Fruit fly (Drosophila melanogaster) whole organism, embryonic: ENCODE data around the gene CG31752.

Experiments used
- Aef1 ChIP-seq: fragments of 200-800 bp; sonication (Bioruptor generic); IDR thresholded peaks from 3 replicates; pipeline ENCODE4 v1.3.6; 2022; ENCODE audit warnings: missing biosample characterization, missing genetic modification characterization
- CG1024 ChIP-seq: fragments of 200-800 bp; sonication (Bioruptor generic); IDR thresholded peaks from 2 replicates; pipeline ENCODE4 v1.3.6; 2022; ENCODE audit warnings: missing biosample characterization, missing genetic modification characterization
- CG10462 ChIP-seq: fragments of 200-800 bp; sonication (Bioruptor generic); optimal IDR thresholded peaks from 2 replicates; lab custom pipeline; 2016; ENCODE audit warnings: missing biosample characterization, missing genetic modification characterization
- CG10543 ChIP-seq: fragments of 200-800 bp; sonication (Bioruptor generic); optimal IDR thresholded peaks from 3 replicates; lab custom pipeline; 2017; ENCODE audit warnings: missing biosample characterization, mild to moderate bottlenecking, missing genetic modification characterization, moderate library complexity
- CG11560 ChIP-seq: fragments of 200-800 bp; sonication (Bioruptor generic); IDR thresholded peaks from 3 replicates; pipeline ENCODE4 v1.3.6; 2022; ENCODE audit warnings: missing biosample characterization, missing genetic modification characterization
- CG12219 ChIP-seq: fragments of 200-800 bp; sonication (Bioruptor generic); optimal IDR thresholded peaks from 3 replicates; lab custom pipeline; 2018; ENCODE audit warnings: missing biosample characterization, mild to moderate bottlenecking, missing genetic modification characterization
- CG12659 ChIP-seq: fragments of 200-800 bp; sonication (Bioruptor generic); optimal IDR thresholded peaks from 3 replicates; lab custom pipeline; 2017; ENCODE audit warnings: mild to moderate bottlenecking, missing biosample characterization, missing genetic modification reagents, missing genetic modification characterization
- CG13424 ChIP-seq: fragments of 200-800 bp; sonication (Bioruptor generic); optimal IDR thresholded peaks from 2 replicates; lab custom pipeline; 2019; ENCODE audit warnings: missing biosample characterization, mild to moderate bottlenecking, missing genetic modification characterization, moderate library complexity
- CG15011 ChIP-seq: fragments of 200-800 bp; sonication (Bioruptor generic); optimal IDR thresholded peaks from 3 replicates; lab custom pipeline; 2018; ENCODE audit warnings: missing biosample characterization, mild to moderate bottlenecking, missing genetic modification characterization
- CG15514 ChIP-seq: fragments of 200-800 bp; sonication (Bioruptor generic); optimal IDR thresholded peaks from 3 replicates; lab custom pipeline; 2017; ENCODE audit warnings: missing biosample characterization, missing genetic modification characterization, mild to moderate bottlenecking, moderate library complexity, missing genetic modification reagents
- CG1602 ChIP-seq: fragments of 200-800 bp; sonication (Bioruptor generic); optimal IDR thresholded peaks from 3 replicates; lab custom pipeline; 2016; ENCODE audit warnings: missing biosample characterization, missing genetic modification characterization
- CG32532 ChIP-seq: fragments of 200-800 bp; sonication (Bioruptor generic); IDR thresholded peaks from 2 replicates; pipeline ENCODE4 v1.3.6; 2022; ENCODE audit warnings: missing biosample characterization, missing genetic modification characterization
- CG3726 ChIP-seq: fragments of 200-800 bp; sonication (Bioruptor generic); IDR thresholded peaks from 3 replicates; pipeline ENCODE4, ENCODE4 v1.3.6; 2022; ENCODE audit warnings: missing biosample characterization, missing genetic modification characterization
- CG3847 ChIP-seq: fragments of 200-800 bp; sonication (Bioruptor generic); IDR thresholded peaks from 2 replicates; pipeline ENCODE4 v1.3.6; 2022; ENCODE audit warnings: missing biosample characterization, missing genetic modification characterization
- CG4617 ChIP-seq: fragments of 200-800 bp; sonication (Bioruptor generic); optimal IDR thresholded peaks from 3 replicates; lab custom pipeline; 2016; ENCODE audit warnings: missing biosample characterization, missing genetic modification characterization, borderline replicate concordance
- CG4854 ChIP-seq: fragments of 200-800 bp; sonication (Bioruptor generic); optimal IDR thresholded peaks from 2 replicates; lab custom pipeline; 2016; ENCODE audit warnings: missing biosample characterization, missing genetic modification characterization, inconsistent platforms
- CG6254 ChIP-seq: fragments of 200-800 bp; sonication (Bioruptor generic); optimal IDR thresholded peaks from 3 replicates; lab custom pipeline; 2017; ENCODE audit warnings: mild to moderate bottlenecking, missing biosample characterization, missing genetic modification reagents, missing genetic modification characterization
- CG6854 ChIP-seq: fragments of 200-800 bp; sonication (Bioruptor generic); optimal IDR thresholded peaks from 3 replicates; lab custom pipeline; 2017; ENCODE audit warnings: missing biosample characterization, mild to moderate bottlenecking, missing genetic modification characterization
- CG7372 ChIP-seq: fragments of 200-800 bp; sonication (Bioruptor generic); IDR thresholded peaks from 2 replicates; pipeline ENCODE4 v1.3.6; 2022; ENCODE audit warnings: missing biosample characterization, missing genetic modification characterization
- CG7745 ChIP-seq: fragments of 200-800 bp; sonication (Bioruptor generic); optimal IDR thresholded peaks from 2 replicates; lab custom pipeline; 2018; ENCODE audit warnings: missing biosample characterization, mild to moderate bottlenecking, missing genetic modification characterization, moderate library complexity
- CG8281 ChIP-seq: fragments of 200-800 bp; sonication (Bioruptor generic); optimal IDR thresholded peaks from 2 replicates; lab custom pipeline; 2018; ENCODE audit warnings: missing biosample characterization, mild to moderate bottlenecking, missing genetic modification characterization, moderate library complexity
- CG8388 ChIP-seq: fragments of 200-800 bp; sonication (Bioruptor generic); optimal IDR thresholded peaks from 2 replicates; lab custom pipeline; 2019; ENCODE audit warnings: missing biosample characterization, mild to moderate bottlenecking, missing genetic modification characterization, moderate library complexity
- CG8478 ChIP-seq: fragments of >200 bp; optimal IDR thresholded peaks from 2 replicates; lab custom pipeline; 2018
- CG9437 ChIP-seq: fragments of 200-800 bp; sonication (Bioruptor generic); optimal IDR thresholded peaks from 2 replicates; lab custom pipeline; 2018; ENCODE audit warnings: missing biosample characterization, mild to moderate bottlenecking, missing genetic modification characterization
- CHES-1-like ChIP-seq: fragments of 200-800 bp; sonication (Bioruptor generic); optimal IDR thresholded peaks from 2 replicates; lab custom pipeline; 2016; ENCODE audit warnings: missing biosample characterization, missing genetic modification characterization
- Camta ChIP-seq: fragments of 200-800 bp; sonication (Bioruptor generic); optimal IDR thresholded peaks from 2 replicates; lab custom pipeline; 2016; ENCODE audit warnings: missing biosample characterization, missing genetic modification characterization
- Dad ChIP-seq: fragments of 200-800 bp; sonication (Bioruptor generic); optimal IDR thresholded peaks from 3 replicates; lab custom pipeline; 2016; ENCODE audit warnings: missing biosample characterization, missing genetic modification characterization
- Dp ChIP-seq: fragments of 200-800 bp; sonication (Bioruptor generic); optimal IDR thresholded peaks from 2 replicates; lab custom pipeline; 2018; ENCODE audit warnings: missing biosample characterization, mild to moderate bottlenecking, missing genetic modification characterization, moderate library complexity
- E2f1 ChIP-seq: fragments of 200-800 bp; sonication (Bioruptor generic); IDR thresholded peaks from 2 replicates; pipeline ENCODE4 v1.3.6; 2022; ENCODE audit warnings: missing biosample characterization, missing genetic modification characterization
- Hmx ChIP-seq: fragments of 200-800 bp; sonication (Bioruptor generic); optimal IDR thresholded peaks from 2 replicates; lab custom pipeline; 2016; ENCODE audit warnings: missing biosample characterization, missing genetic modification characterization
- Mad ChIP-seq: fragments of 200-800 bp; sonication (Bioruptor generic); optimal IDR thresholded peaks from 2 replicates; lab custom pipeline; 2016; ENCODE audit warnings: missing biosample characterization, missing genetic modification characterization
- Max ChIP-seq: fragments of 200-800 bp; sonication (Bioruptor generic); optimal IDR thresholded peaks from 2 replicates; lab custom pipeline; 2016; ENCODE audit warnings: missing biosample characterization, mild to moderate bottlenecking, missing genetic modification characterization
- Med ChIP-seq: fragments of 200-800 bp; sonication (Bioruptor generic); peaks from one replicate; lab custom pipeline; 2016; ENCODE audit warnings: missing biosample characterization, missing genetic modification characterization, mild to moderate bottlenecking, inconsistent platforms, moderate library complexity
- ash1 ChIP-seq: fragments of 200-800 bp; sonication (Bioruptor generic); optimal IDR thresholded peaks from 2 replicates; lab custom pipeline; 2018; ENCODE audit warnings: missing biosample characterization, mild to moderate bottlenecking, missing genetic modification characterization
- chm ChIP-seq: fragments of 200-800 bp; sonication (Bioruptor generic); IDR thresholded peaks from 2 replicates; pipeline ENCODE4 v1.3.6; 2022; ENCODE audit warnings: missing biosample characterization, missing genetic modification characterization
- ci ChIP-seq: fragments of 200-800 bp; sonication (Bioruptor generic); IDR thresholded peaks from 3 replicates; pipeline ENCODE4 v1.3.6; 2022; ENCODE audit warnings: missing biosample characterization, missing genetic modification characterization
- crp ChIP-seq, 2 experiments: fragments of 200-800 bp; sonication (Bioruptor generic); optimal IDR thresholded peaks; 2 replicates in 1 of 2; 3 replicates in 1 of 2; lab custom pipeline; 2017; ENCODE audit warnings: missing biosample characterization in 2 of 2, missing genetic modification characterization in 2 of 2, mild to moderate bottlenecking in 1 of 2, moderate library complexity in 1 of 2
- her ChIP-seq: fragments of 200-800 bp; sonication (Bioruptor generic); optimal IDR thresholded peaks from 2 replicates; lab custom pipeline; 2016; ENCODE audit warnings: missing biosample characterization, missing genetic modification characterization
- insv ChIP-seq, 2 experiments: fragments of 200-800 bp; sonication (Bioruptor generic); optimal IDR thresholded peaks; 3 replicates each; lab custom pipeline; 2016 to 2018; ENCODE audit warnings: missing biosample characterization in 2 of 2, missing genetic modification characterization in 2 of 2
- jing ChIP-seq: fragments of 200-800 bp; sonication (Bioruptor generic); optimal IDR thresholded peaks from 2 replicates; lab custom pipeline; 2018; ENCODE audit warnings: missing biosample characterization, mild to moderate bottlenecking, missing genetic modification characterization
- kah ChIP-seq: fragments of 200-800 bp; sonication (Bioruptor generic); optimal IDR thresholded peaks from 2 replicates; lab custom pipeline; 2018; ENCODE audit warnings: missing biosample characterization, mild to moderate bottlenecking, missing genetic modification characterization
- kni ChIP-seq: fragments of 200-800 bp; sonication (Bioruptor generic); optimal IDR thresholded peaks from 3 replicates; lab custom pipeline; 2017; ENCODE audit warnings: mild to moderate bottlenecking, missing biosample characterization, missing genetic modification reagents, missing genetic modification characterization
- odd ChIP-seq: fragments of 200-800 bp; sonication (Bioruptor generic); optimal IDR thresholded peaks from 2 replicates; lab custom pipeline; 2017; ENCODE audit warnings: missing biosample characterization, mild to moderate bottlenecking, missing genetic modification characterization
- phol ChIP-seq: fragments of 200-800 bp; sonication (Bioruptor generic); optimal IDR thresholded peaks from 3 replicates; lab custom pipeline; 2018; ENCODE audit warnings: missing biosample characterization, mild to moderate bottlenecking, missing genetic modification characterization, moderate library complexity
- sc ChIP-seq, 3 experiments: fragments of >200 bp in 2 of 3; fragments of 200-800 bp in 1 of 3; sonication (Bioruptor generic) in 1 of 3; optimal IDR thresholded peaks; 2 replicates in 2 of 3; 3 replicates in 1 of 3; lab custom pipeline; 2017; ENCODE audit warnings: mild to moderate bottlenecking in 1 of 3, missing biosample characterization in 1 of 3, missing genetic modification characterization in 1 of 3, missing genetic modification reagents in 1 of 3
- sisA ChIP-seq: fragments of 200-800 bp; sonication (Bioruptor generic); IDR thresholded peaks from 2 replicates; pipeline ENCODE4 v1.3.6; 2022; ENCODE audit warnings: missing biosample characterization, missing genetic modification characterization
- toy ChIP-seq: fragments of 200-800 bp; sonication (Bioruptor generic); IDR thresholded peaks from 2 replicates; pipeline ENCODE4 v1.3.6; 2022; ENCODE audit warnings: missing biosample characterization, missing genetic modification characterization
- ttk ChIP-seq: fragments of 200-800 bp; sonication (Bioruptor generic); IDR thresholded peaks from 2 replicates; pipeline ENCODE4 v2.1.2; 2022; ENCODE audit warnings: missing biosample characterization, missing genetic modification characterization
- tup ChIP-seq: fragments of 200-800 bp; sonication (Bioruptor generic); optimal IDR thresholded peaks from 2 replicates; lab custom pipeline; 2016; ENCODE audit warnings: missing biosample characterization, mild to moderate bottlenecking, missing genetic modification characterization, moderate library complexity
- twi ChIP-seq: fragments of 200-800 bp; optimal IDR thresholded peaks from 2 replicates; lab custom pipeline; 2019; ENCODE audit warnings: missing biosample characterization, mild to moderate bottlenecking, missing genetic modification characterization, moderate library complexity

The CG31752 gene

DNA sequence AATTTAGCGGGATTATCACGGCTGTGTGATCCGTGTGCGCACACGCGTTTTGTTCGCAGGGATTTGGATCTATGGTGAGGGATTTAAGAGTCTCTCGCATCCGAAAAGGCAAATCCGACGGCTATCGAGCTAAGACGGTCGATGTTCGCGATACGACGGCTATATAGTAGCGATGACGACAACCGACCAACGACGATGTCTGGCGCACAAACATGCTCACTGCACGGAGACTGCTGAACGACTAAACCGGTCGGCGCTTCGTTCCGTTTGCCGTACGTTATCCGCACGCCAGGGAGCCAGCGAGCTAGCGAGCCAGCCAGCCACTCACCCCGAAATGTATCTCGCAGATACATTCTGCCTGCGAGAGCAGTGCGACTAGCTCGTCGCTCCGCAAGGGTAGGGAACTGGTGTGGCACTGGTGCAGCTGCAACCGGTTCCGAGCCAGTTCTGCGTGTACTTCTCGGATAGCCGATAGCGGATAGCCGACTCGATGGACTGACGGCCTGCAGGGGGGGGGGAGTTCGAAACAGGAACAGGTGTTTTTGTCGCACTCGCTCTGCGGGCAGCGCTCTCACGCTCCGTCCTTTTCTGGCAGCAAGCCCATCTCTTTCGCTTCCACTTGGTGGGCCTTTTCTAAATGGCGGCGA, 40.0 kb upstream of the CG31752 start, which contains the start of gene tup (continued):
- no peak for TF ChIP-seq CG8388 (GFP tag; lab: Kevin White, UChicago)
- TF ChIP-seq ash1 (GFP tag; lab: Kevin White, UChicago), result peak; percentile 51
- no peak for TF ChIP-seq sisA
- peak; percentile 89 for TF ChIP-seq kni (GFP tag; lab: Kevin White, UChicago)
- peak; percentile 71 for TF ChIP-seq twi (tag; lab: Kevin White, UChicago)
- TF ChIP-seq CG4617 (GFP tag; lab: Kevin White, UChicago), result no peak
- peak; percentile 7 for TF ChIP-seq Mad
- no peak for TF ChIP-seq CG1602 (GFP tag; lab: Kevin White, UChicago)
- no peak for TF ChIP-seq CG9437 (GFP tag; lab: Kevin White, UChicago)
- no peak for TF ChIP-seq CG13424 (tag; lab: Kevin White, UChicago)
- TF ChIP-seq CG12219 (GFP tag; lab: Kevin White, UChicago), result no peak
- TF ChIP-seq CG3847 (GFP tag; lab: Robert Waterston, UW), result no peak
- TF ChIP-seq CG6854 (GFP tag; lab: Kevin White, UChicago), result no peak
- peak; percentile 73; the same call in 2 of the 3 replicates for TF ChIP-seq ci
- no peak for TF ChIP-seq Dp (GFP tag; lab: Kevin White, UChicago)
- TF ChIP-seq CG7372, result no peak
- no peak for TF ChIP-seq CG15011 (GFP tag; lab: Kevin White, UChicago)
- TF ChIP-seq CG3726 (GFP tag; lab: Robert Waterston, UW), result no peak
- no peak for TF ChIP-seq Aef1
- no peak for TF ChIP-seq Camta (GFP tag; lab: Kevin White, UChicago)
- TF ChIP-seq crp (GFP tag; optimal IDR thresholded peaks at IDR 0.05; lab: Kevin White, UChicago), result peak in 1 of 2 experiments; percentile 46
- TF ChIP-seq CG4854 (GFP tag; lab: Kevin White, UChicago), result no peak
- peak; percentile 72 for TF ChIP-seq Med
- TF ChIP-seq her (GFP tag; lab: Kevin White, UChicago), result peak; percentile 4
- TF ChIP-seq CG11560 (tag; lab: Robert Waterston, UW), result no peak
- peak; percentile 12 for TF ChIP-seq CG6254 (GFP tag; lab: Kevin White, UChicago)
- peak; percentile 50 for TF ChIP-seq chm (GFP tag; lab: Robert Waterston, UW)
- peak; percentile 8 for TF ChIP-seq CG8281 (tag; lab: Kevin White, UChicago)
- TF ChIP-seq CG10543, result peak; percentile 71
- TF ChIP-seq Dad, result no peak
- TF ChIP-seq ttk (GFP tag; lab: Robert Waterston, UW), result peak; percentile 85
- TF ChIP-seq sc (optimal IDR thresholded peaks at IDR 0.05; lab: Kevin White, UChicago), result no peak
- TF ChIP-seq sc (GFP tag; optimal IDR thresholded peaks at IDR 0.05; lab: Kevin White, UChicago), result peak; percentile 3
- TF ChIP-seq odd (GFP tag; lab: Kevin White, UChicago), result no peak
- TF ChIP-seq kah (GFP tag; lab: Kevin White, UChicago), result peak; percentile 88
- TF ChIP-seq Hmx (GFP tag; lab: Kevin White, UChicago), result no peak
- TF ChIP-seq CG7745 (tag; lab: Kevin White, UChicago), result peak; percentile 49
- peak; percentile 96 for TF ChIP-seq CG8478 (lab: Kevin White, UChicago)
- TF ChIP-seq insv (GFP tag; optimal IDR thresholded peaks at IDR 0.05; lab: Kevin White, UChicago), result peak in 1 of 2 experiments; percentile 50
- no peak for TF ChIP-seq CHES-1-like (GFP tag; lab: Kevin White, UChicago)
- TF ChIP-seq E2f1 (GFP tag; lab: Robert Waterston, UW), result no peak
- peak; percentile 73 for TF ChIP-seq CG15514 (GFP tag; lab: Kevin White, UChicago)
- no peak for TF ChIP-seq toy (GFP tag; lab: Robert Waterston, UW)
- TF ChIP-seq phol, result peak; percentile 25
- TF ChIP-seq CG10462 (GFP tag; lab: Kevin White, UChicago), result no peak
- no peak for TF ChIP-seq CG12659 (GFP tag; lab: Kevin White, UChicago)
- TF ChIP-seq tup, result no peak
- no peak; the same call in 1 of the 2 replicates for TF ChIP-seq CG1024 (GFP tag; lab: Robert Waterston, UW)
- TF ChIP-seq jing, result peak; percentile 53
- 0 out of 2 replicates have a peak, but pooled peaks have one; percentile 11 for TF ChIP-seq CG32532 (GFP tag; lab: Robert Waterston, UW)
- peak; percentile 9 for TF ChIP-seq Max
